Worm (Caenorhabditis elegans) whole organism, L3 larva: ENCODE data around the gene thn-4.

Experiments
- aly-2 ChIP-seq: fragments of 150-350 bp; optimal IDR thresholded peaks from 2 replicates; lab custom pipeline; 2014; ENCODE audit warnings: missing biosample characterization, missing genetic modification characterization
- nhr-77 ChIP-seq: fragments of 150-350 bp; optimal IDR thresholded peaks from 2 replicates; lab custom pipeline; 2014; ENCODE audit warnings: missing biosample characterization, missing genetic modification characterization
- unc-62 ChIP-seq: fragments of 150-350 bp; sonication (generic microtip); optimal IDR thresholded peaks from 4 replicates; lab custom pipeline; 2014; ENCODE audit warnings: missing biosample characterization, missing genetic modification reagents, missing genetic modification characterization

ce11 chrV:16829396-16829795 is 41.9 kb downstream of the thn-4 start, which contains the start of gene srh-214:
- no peak for TF ChIP-seq aly-2 (tag; lab: Kevin White, UChicago)
- no peak for TF ChIP-seq nhr-77 (tag; lab: Kevin White, UChicago)
- no peak for TF ChIP-seq unc-62 (GFP tag; lab: Kevin White, UChicago)
